Worm (Caenorhabditis elegans) whole organism, L2 larva: ENCODE data around the gene Y75B12A.2.
A peak's percentile ranks its signal among the peaks of the same experiment; 100 is the strongest.

Experiments
- C34F6.9 ChIP-seq: fragments of 150-350 bp; optimal IDR thresholded peaks from 2 replicates; lab custom pipeline; 2014; ENCODE audit warnings: missing biosample characterization, missing genetic modification characterization
- F13H6.1 ChIP-seq: sonication (generic microtip); optimal IDR thresholded peaks from 2 replicates; lab custom pipeline; 2016; ENCODE audit warnings: missing genetic modification characterization, missing compliant biosample characterization
- R02D3.7 ChIP-seq: fragments of 150-350 bp; optimal IDR thresholded peaks from 2 replicates; lab custom pipeline; 2014; ENCODE audit warnings: missing biosample characterization, missing genetic modification characterization
- Y55F3AM.14 ChIP-seq: fragments of 200-800 bp; sonication (Bioruptor generic); optimal IDR thresholded peaks from 2 replicates; lab custom pipeline; 2018; ENCODE audit warnings: mild to moderate bottlenecking, missing genetic modification characterization, missing compliant biosample characterization
- ZK546.5 ChIP-seq: sonication (generic microtip); optimal IDR thresholded peaks from 2 replicates; lab custom pipeline; 2017; ENCODE audit warnings: missing biosample characterization, missing genetic modification characterization
- aly-2 ChIP-seq: fragments of 150-350 bp; optimal IDR thresholded peaks from 2 replicates; lab custom pipeline; 2014; ENCODE audit warnings: missing biosample characterization, missing genetic modification characterization
- ama-1 ChIP-seq: fragments of 150-350 bp; optimal IDR thresholded peaks from 2 replicates; lab custom pipeline; 2018; ENCODE audit warnings: inconsistent platforms
- blmp-1 ChIP-seq: sonication (generic microtip); optimal IDR thresholded peaks from 2 replicates; lab custom pipeline; 2017; ENCODE audit warnings: missing genetic modification characterization, mild to moderate bottlenecking, missing compliant biosample characterization, antibody characterized with exemption, moderate library complexity; ENCODE audit not compliant: insufficient read depth
- ceh-16 ChIP-seq: fragments of 150-350 bp; optimal IDR thresholded peaks from 2 replicates; lab custom pipeline; 2014; ENCODE audit warnings: missing biosample characterization, missing genetic modification characterization
- ceh-82 ChIP-seq: fragments of 150-350 bp; optimal IDR thresholded peaks from 2 replicates; lab custom pipeline; 2014; ENCODE audit warnings: missing biosample characterization, missing genetic modification characterization
- crh-2 ChIP-seq: sonication (generic microtip); optimal IDR thresholded peaks from 2 replicates; lab custom pipeline; 2017; ENCODE audit warnings: missing biosample characterization, missing genetic modification characterization
- dmd-4 ChIP-seq: sonication (generic microtip); optimal IDR thresholded peaks from 2 replicates; lab custom pipeline; 2017; ENCODE audit warnings: missing biosample characterization, missing genetic modification characterization
- elt-1 ChIP-seq: fragments of 150-350 bp; optimal IDR thresholded peaks from 2 replicates; lab custom pipeline; 2014; ENCODE audit warnings: missing biosample characterization, missing genetic modification characterization
- fos-1 ChIP-seq: fragments of 150-350 bp; optimal IDR thresholded peaks from 2 replicates; lab custom pipeline; 2014; ENCODE audit warnings: missing biosample characterization, missing genetic modification characterization
- gmeb-1 ChIP-seq: fragments of 150-350 bp; optimal IDR thresholded peaks from 2 replicates; lab custom pipeline; 2014; ENCODE audit warnings: missing biosample characterization, missing genetic modification characterization
- lin-13 ChIP-seq: fragments of 150-350 bp; optimal IDR thresholded peaks from 2 replicates; lab custom pipeline; 2014; ENCODE audit warnings: missing biosample characterization, missing genetic modification reagents, missing genetic modification characterization
- lin-39 ChIP-seq: fragments of 150-350 bp; optimal IDR thresholded peaks from 2 replicates; lab custom pipeline; 2014; ENCODE audit warnings: missing biosample characterization, missing genetic modification reagents, missing genetic modification characterization
- lsy-2 ChIP-seq, 2 experiments: fragments of 150-350 bp in 1 of 2; sonication (generic microtip) in 1 of 2; optimal IDR thresholded peaks; 2 replicates each; lab custom pipeline; 2014 to 2017; ENCODE audit warnings: missing biosample characterization in 2 of 2, missing genetic modification characterization in 2 of 2
- mab-5 ChIP-seq: fragments of 150-350 bp; optimal IDR thresholded peaks from 2 replicates; lab custom pipeline; 2014; ENCODE audit warnings: missing biosample characterization, missing genetic modification characterization
- mbf-1 ChIP-seq: sonication (generic microtip); optimal IDR thresholded peaks from 2 replicates; lab custom pipeline; 2017; ENCODE audit warnings: missing biosample characterization, missing genetic modification characterization
- mdl-1 ChIP-seq, 2 experiments: fragments of 150-350 bp in 1 of 2; sonication (generic microtip) in 1 of 2; optimal IDR thresholded peaks; 2 replicates each; lab custom pipeline; 2017; ENCODE audit warnings: missing biosample characterization in 2 of 2, missing genetic modification characterization in 2 of 2
- nhr-10 ChIP-seq: sonication (generic microtip); optimal IDR thresholded peaks from 2 replicates; lab custom pipeline; 2017; ENCODE audit warnings: missing biosample characterization, missing genetic modification characterization
- nhr-11 ChIP-seq: fragments of 150-350 bp; optimal IDR thresholded peaks from 2 replicates; lab custom pipeline; 2014; ENCODE audit warnings: missing biosample characterization, missing genetic modification characterization
- nhr-12 ChIP-seq: fragments of 150-350 bp; optimal IDR thresholded peaks from 2 replicates; lab custom pipeline; 2014; ENCODE audit warnings: missing biosample characterization, missing genetic modification characterization
- nhr-129 ChIP-seq: fragments of 150-350 bp; optimal IDR thresholded peaks from 2 replicates; lab custom pipeline; 2014; ENCODE audit warnings: missing biosample characterization, missing genetic modification characterization
- nhr-23 ChIP-seq: fragments of 150-350 bp; optimal IDR thresholded peaks from 2 replicates; lab custom pipeline; 2014; ENCODE audit warnings: missing biosample characterization, missing genetic modification reagents, missing genetic modification characterization
- nhr-237 ChIP-seq: fragments of 150-350 bp; optimal IDR thresholded peaks from 2 replicates; lab custom pipeline; 2014; ENCODE audit warnings: missing biosample characterization, missing genetic modification characterization
- nhr-25 ChIP-seq: fragments of 150-350 bp; sonication (generic microtip); optimal IDR thresholded peaks from 3 replicates; lab custom pipeline; 2014; ENCODE audit warnings: missing biosample characterization, missing genetic modification characterization
- nhr-6 ChIP-seq: fragments of 150-350 bp; optimal IDR thresholded peaks from 2 replicates; lab custom pipeline; 2014; ENCODE audit warnings: missing biosample characterization, missing genetic modification characterization
- nhr-77 ChIP-seq: fragments of 150-350 bp; optimal IDR thresholded peaks from 2 replicates; lab custom pipeline; 2014; ENCODE audit warnings: missing biosample characterization, missing genetic modification characterization
- sem-4 ChIP-seq: fragments of 150-350 bp; optimal IDR thresholded peaks from 2 replicates; lab custom pipeline; 2014; ENCODE audit warnings: missing biosample characterization, missing genetic modification reagents, missing genetic modification characterization
- sma-3 ChIP-seq: sonication (generic microtip); optimal IDR thresholded peaks from 2 replicates; lab custom pipeline; 2016; ENCODE audit warnings: missing genetic modification reagents, missing genetic modification characterization, missing compliant biosample characterization
- sma-9 ChIP-seq, 2 experiments: fragments of 150-350 bp in 1 of 2; sonication (generic microtip) in 1 of 2; optimal IDR thresholded peaks; 2 replicates each; lab custom pipeline; 2014 to 2016; ENCODE audit warnings: missing genetic modification characterization in 2 of 2, mild to moderate bottlenecking in 1 of 2, missing biosample characterization in 1 of 2, missing compliant biosample characterization in 1 of 2, missing genetic modification reagents in 1 of 2, moderate library complexity in 1 of 2
- snpc-4 ChIP-seq: fragments of 150-350 bp; optimal IDR thresholded peaks from 2 replicates; lab custom pipeline; 2014; ENCODE audit warnings: missing biosample characterization, missing genetic modification characterization
- zag-1 ChIP-seq: fragments of 150-350 bp; optimal IDR thresholded peaks from 2 replicates; lab custom pipeline; 2014; ENCODE audit warnings: missing biosample characterization, missing genetic modification characterization
- ztf-1 ChIP-seq: fragments of 200-800 bp; sonication (Bioruptor generic); conservative IDR thresholded peaks from 2 replicates; pipeline ENCODE4 v1.3.6; 2022; ENCODE audit warnings: missing genetic modification characterization, missing compliant biosample characterization
- ztf-4 ChIP-seq: fragments of 150-350 bp; optimal IDR thresholded peaks from 2 replicates; lab custom pipeline; 2014; ENCODE audit warnings: missing biosample characterization, missing genetic modification characterization

The Y75B12A.2 gene

ce11 chrV:15143798-15144197 is 34.4 kb downstream of the Y75B12A.2 start, which contains the start of gene K08F9.4 (continued):
- TF ChIP-seq ceh-82 (tag; lab: Kevin White, UChicago) (no peak), nhr-129 (tag; lab: Kevin White, UChicago) (peak; percentile 48), mab-5 (no peak), crh-2 (tag; lab: Kevin White, UChicago) (peak; percentile 48), aly-2 (no peak), R02D3.7 (no peak), nhr-25 (peak; percentile 68), ztf-1 (no peak), lin-39 (no peak), mdl-1 (tag; optimal IDR thresholded peaks at IDR 0.05; lab: Kevin White, UChicago) (no peak), F13H6.1 (no peak), sma-3 (GFP tag; lab: Kevin White, UChicago) (peak; percentile 68), nhr-237 (tag; lab: Kevin White, UChicago) (no peak), Y55F3AM.14 (no peak), ceh-16 (tag; lab: Kevin White, UChicago) (no peak), sma-9 (GFP tag; optimal IDR thresholded peaks at IDR 0.05; lab: Kevin White, UChicago) (peak; percentile 46), sma-9 (tag; optimal IDR thresholded peaks at IDR 0.05; lab: Kevin White, UChicago) (no peak), elt-1 (tag; lab: Kevin White, UChicago) (no peak), ZK546.5 (tag; lab: Kevin White, UChicago) (no peak), lin-13 (GFP tag; lab: Kevin White, UChicago) (peak; percentile 66), nhr-12 (tag; lab: Kevin White, UChicago) (no peak), nhr-6 (tag; lab: Kevin White, UChicago) (no peak)

- TF ChIP-seq nhr-129 (tag; lab: Kevin White, UChicago): no peak
- TF ChIP-seq ama-1 (lab: Kevin White, UChicago): no peak
- TF ChIP-seq dmd-4 (tag; lab: Kevin White, UChicago): no peak
- no peak for TF ChIP-seq mbf-1 (tag; lab: Kevin White, UChicago)
- TF ChIP-seq C34F6.9 (tag; lab: Kevin White, UChicago): no peak
- TF ChIP-seq, all 48 proteins: peak for 0
Measured at ce11 chrV:15147776-15148175, 38.4 kb downstream of the Y75B12A.2 start, which contains the start of gene T09F5.20. T09F5.20 (minus strand) TSS chrV:15147876.

ce11 chrV:15148800-15149199 is 39.4 kb downstream of the Y75B12A.2 start, which contains the start of gene T09F5.1:
T09F5.1 (plus strand) TSS chrV:15149100.
- no peak for TF ChIP-seq zag-1
- no peak for TF ChIP-seq mab-5
- no peak for TF ChIP-seq nhr-23 (tag; lab: Kevin White, UChicago)
- no peak for TF ChIP-seq ztf-1
- TF ChIP-seq snpc-4: no peak
- no peak for TF ChIP-seq nhr-11 (tag; lab: Kevin White, UChicago)
- no peak for TF ChIP-seq aly-2
- no peak for TF ChIP-seq Y55F3AM.14

- no peak for TF ChIP-seq nhr-77 (tag; lab: Kevin White, UChicago)
- TF ChIP-seq nhr-6 (tag; lab: Kevin White, UChicago): no peak
- no peak for TF ChIP-seq sem-4 (tag; lab: Kevin White, UChicago)
- no peak for TF ChIP-seq lsy-2 (tag; optimal IDR thresholded peaks at IDR 0.05; lab: Kevin White, UChicago)
- no peak for TF ChIP-seq ceh-16 (tag; lab: Kevin White, UChicago)
- no peak for TF ChIP-seq fos-1 (tag; lab: Kevin White, UChicago)
- TF ChIP-seq nhr-129 (tag; lab: Kevin White, UChicago): no peak
- TF ChIP-seq ama-1 (lab: Kevin White, UChicago): no peak
- TF ChIP-seq nhr-11 (tag; lab: Kevin White, UChicago): no peak
- no peak for TF ChIP-seq crh-2 (tag; lab: Kevin White, UChicago)
- no peak for TF ChIP-seq ceh-82 (tag; lab: Kevin White, UChicago)
- no peak for TF ChIP-seq nhr-10 (tag; lab: Kevin White, UChicago)
Measured at ce11 chrV:15150176-15150575, 40.8 kb downstream of the Y75B12A.2 start.

ce11 chrV:15150661-15151060 is 41.3 kb downstream of the Y75B12A.2 start, which contains the start of gene T09F5.2:
T09F5.2 (plus strand) TSS chrV:15150961.
- TF ChIP-seq aly-2: no peak
- TF ChIP-seq nhr-11 (tag; lab: Kevin White, UChicago): no peak
- no peak for TF ChIP-seq snpc-4
- no peak for TF ChIP-seq nhr-6 (tag; lab: Kevin White, UChicago)
- TF ChIP-seq gmeb-1 (tag; lab: Kevin White, UChicago): no peak
- no peak for TF ChIP-seq blmp-1 (tag; lab: Kevin White, UChicago)
- TF ChIP-seq ZK546.5 (tag; lab: Kevin White, UChicago): no peak
- TF ChIP-seq lin-39: no peak
- TF ChIP-seq mab-5: no peak
- no peak for TF ChIP-seq ztf-4 (tag; lab: Kevin White, UChicago)
- no peak for TF ChIP-seq nhr-129 (tag; lab: Kevin White, UChicago)
